Fruit fly (Drosophila melanogaster): ENCODE data around the gene CG18666.

The CG18666 gene

dm6 chr2L:11003925-11004673 is 30.5 kb upstream of the CG18666 start, which contains the start of gene RpL9 (continued):
- TF ChIP-seq grau (tag; optimal IDR thresholded peaks at IDR 0.05) (no peak), B-H1 (GFP tag; IDR thresholded peaks at IDR 0.05) (peak; percentile 23; the same call in 1 of the 3 replicates), gro (GFP tag; optimal IDR thresholded peaks at IDR 0.05) (peak; percentile 73), gcm2 (GFP tag; optimal IDR thresholded peaks at IDR 0.05) (peak; percentile 1), nmo (GFP tag; optimal IDR thresholded peaks at IDR 0.05) (no peak), Hr51 (GFP tag; optimal IDR thresholded peaks at IDR 0.05) (peak in 1 of 2 experiments; percentile 55), luna (GFP tag; optimal IDR thresholded peaks at IDR 0.05) (peak; percentile 77), Nf-YA (GFP tag; IDR thresholded peaks at IDR 0.05) (peak; percentile 49; the same call in 1 of the 2 replicates), CG18619 (GFP tag; optimal IDR thresholded peaks at IDR 0.05) (peak; percentile 69), CG9437 (GFP tag; optimal IDR thresholded peaks at IDR 0.05) (peak; percentile 69), CG18599 (GFP tag; optimal IDR thresholded peaks at IDR 0.05) (no peak), Jarid2 (GFP tag; optimal IDR thresholded peaks at IDR 0.05) (no peak), Atf3 (GFP tag; optimal IDR thresholded peaks at IDR 0.05) (peak; percentile 15), CG34224 (GFP tag; IDR thresholded peaks at IDR 0.05; ENCODE audit: partially characterized antibody) (no peak), prd (optimal IDR thresholded peaks at IDR 0.05) (no peak), prd (GFP tag; IDR thresholded peaks at IDR 0.05) (no peak), fd96Cb (tag; optimal IDR thresholded peaks at IDR 0.05) (no peak), CG2712 (tag; optimal IDR thresholded peaks at IDR 0.05) (peak; percentile 50), p53 (GFP tag; optimal IDR thresholded peaks at IDR 0.05) (peak; percentile 80), CG6854 (GFP tag; optimal IDR thresholded peaks at IDR 0.05) (peak; percentile 84), Sry-δ (GFP tag; optimal IDR thresholded peaks at IDR 0.05) (peak; percentile 7), ato (GFP tag; IDR thresholded peaks at IDR 0.05; ENCODE audit: partially characterized antibody) (no peak), CG6765 (GFP tag; optimal IDR thresholded peaks at IDR 0.05) (peak; percentile 94), tll (GFP tag; optimal IDR thresholded peaks at IDR 0.05) (no peak), ssp (GFP tag; IDR thresholded peaks at IDR 0.05) (no peak), CG13424 (tag; optimal IDR thresholded peaks at IDR 0.05) (peak; percentile 38), vnd (GFP tag; IDR thresholded peaks at IDR 0.05; ENCODE audit: partially characterized antibody) (no peak), Dad (GFP tag; optimal IDR thresholded peaks at IDR 0.05) (peak; percentile 13), CG3163 (GFP tag; optimal IDR thresholded peaks at IDR 0.05) (peak; percentile 8), Med (GFP tag) (peak; percentile 97), CG9876 (GFP tag; optimal IDR thresholded peaks at IDR 0.05) (peak; percentile 33), scrt (GFP tag; optimal IDR thresholded peaks at IDR 0.05) (peak; percentile 77), br (optimal IDR thresholded peaks at IDR 0.05) (no peak), CTCF (GFP tag; optimal IDR thresholded peaks at IDR 0.05) (peak; percentile 47), btn (GFP tag; optimal IDR thresholded peaks at IDR 0.05) (peak; percentile 41), CG10431 (GFP tag; optimal IDR thresholded peaks at IDR 0.05) (peak; percentile 82), CG4360 (GFP tag; IDR thresholded peaks at IDR 0.05) (peak; percentile 23), CG14710 (tag; optimal IDR thresholded peaks at IDR 0.05) (peak; percentile 56), HLH54F (GFP tag; optimal IDR thresholded peaks at IDR 0.05) (peak; percentile 32), D (optimal IDR thresholded peaks at IDR 0.05) (no peak), D (GFP tag; optimal IDR thresholded peaks at IDR 0.05) (peak; percentile 61), CG6813 (GFP tag; optimal IDR thresholded peaks at IDR 0.05) (peak; percentile 89), hb (GFP tag; IDR thresholded peaks at IDR 0.05; ENCODE audit: partially characterized antibody) (no peak), fd64A (GFP tag; optimal IDR thresholded peaks at IDR 0.05) (no peak), CG9609 (GFP tag; optimal IDR thresholded peaks at IDR 0.05) (peak; percentile 40), dpn (GFP tag; optimal IDR thresholded peaks at IDR 0.05) (peak in 1 of 2 experiments; percentile 71), CG14965 (GFP tag; optimal IDR thresholded peaks at IDR 0.05; ENCODE audit: borderline replicate concordance) (no peak), Hand (GFP tag; optimal IDR thresholded peaks at IDR 0.05) (no peak), Xrp1 (GFP tag; IDR thresholded peaks at IDR 0.05) (0 out of 2 replicates have a peak, but pooled peaks have one; percentile 6), CG5245 (GFP tag; optimal IDR thresholded peaks at IDR 0.05) (peak; percentile 20)

All from whole organism, embryonic.